Fruit fly (Drosophila melanogaster) S2 (cell line): Measurements from ENCODE around the gene 140up.

Experiments
- CG8478 ChIP-seq: fragments of >200 bp; optimal IDR thresholded peaks from 2 replicates; lab custom pipeline; 2018
- CTCF ChIP-seq, 2 experiments: fragments of >200 bp; optimal IDR thresholded peaks; 2 replicates each; lab custom pipeline; 2018

DNA sequence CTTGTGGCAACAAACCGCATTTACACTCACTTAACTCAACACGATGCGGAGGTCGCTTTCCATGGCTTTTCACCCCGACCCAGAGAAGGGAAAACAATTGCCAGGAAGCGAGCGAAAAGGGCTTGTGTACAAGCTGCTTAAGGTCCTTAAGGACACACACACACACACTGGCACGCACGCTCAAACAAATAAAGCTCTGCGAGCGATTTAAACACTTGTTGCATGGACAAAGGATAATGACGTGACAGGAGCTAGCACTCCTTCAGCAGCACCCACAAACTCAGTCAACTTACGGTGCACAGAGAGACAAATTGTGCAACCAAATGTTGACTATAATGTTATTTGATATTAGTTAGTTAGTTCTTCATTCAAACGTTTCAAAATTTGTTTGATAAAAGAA, 39.8 kb downstream of the 140up start:
- TF ChIP-seq CTCF (optimal IDR thresholded peaks at IDR 0.05; lab: Kevin White, UChicago): no peak
- no peak for TF ChIP-seq CG8478
